Worm (Caenorhabditis elegans) whole organism, L4/young adult: ENCODE results near the gene mab-10.

Experiments
- W03F9.2 ChIP-seq: fragments of 150-350 bp; optimal IDR thresholded peaks from 2 replicates; lab custom pipeline; 2014; ENCODE audit warnings: missing biosample characterization, missing genetic modification characterization
- dao-5 ChIP-seq: sonication (generic microtip); optimal IDR thresholded peaks from 2 replicates; lab custom pipeline; 2016; ENCODE audit warnings: missing genotype, missing genetic modification characterization, moderate library complexity, missing compliant biosample characterization
- him-1 ChIP-seq: sonication (generic microtip); optimal IDR thresholded peaks from 2 replicates; lab custom pipeline; 2016; ENCODE audit warnings: missing genotype, missing genetic modification reagents, missing genetic modification characterization, missing compliant biosample characterization

DNA sequence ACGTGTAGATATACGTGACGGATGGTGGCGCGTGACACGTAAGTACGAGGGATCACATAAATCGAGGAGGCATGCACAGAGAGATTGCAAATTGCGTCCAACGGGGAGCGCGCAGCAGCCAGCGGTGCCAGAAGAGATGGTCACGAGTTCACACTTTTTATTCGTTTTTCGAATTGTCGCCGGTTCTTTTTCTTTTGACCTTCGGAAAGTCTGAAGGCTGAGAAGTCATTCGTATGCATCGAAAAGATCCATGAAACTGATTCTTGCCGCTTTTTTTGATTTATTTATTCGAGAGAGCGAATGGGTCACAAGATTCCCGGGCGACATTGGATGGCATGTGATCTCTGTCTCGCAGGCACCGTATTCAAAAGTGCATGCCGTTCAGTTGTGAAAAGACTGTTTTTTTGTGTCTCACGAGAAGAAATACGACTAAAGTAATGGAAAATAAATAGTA, 31.1 kb downstream of the mab-10 start:
- TF ChIP-seq him-1 (tag; lab: Kevin White, UChicago) (no peak), dao-5 (tag; lab: Kevin White, UChicago) (no peak), W03F9.2 (tag; lab: Kevin White, UChicago) (no peak)
